Worm (Caenorhabditis elegans) whole organism, L4 larva: ENCODE measurements around the gene spcs-3.

Experiments used
- T20F7.1 ChIP-seq: fragments of 200-800 bp; sonication (Bioruptor generic); optimal IDR thresholded peaks from 2 replicates; lab custom pipeline; 2018; ENCODE audit warnings: mild to moderate bottlenecking, missing genetic modification characterization, missing compliant biosample characterization
- ceh-82 ChIP-seq: sonication (generic microtip); optimal IDR thresholded peaks from 2 replicates; lab custom pipeline; 2017; ENCODE audit warnings: missing biosample characterization, missing genetic modification characterization
- egl-27 ChIP-seq: sonication (generic microtip); optimal IDR thresholded peaks from 3 replicates; lab custom pipeline; 2017; ENCODE audit warnings: missing biosample characterization, missing genetic modification reagents, missing genetic modification characterization
- fos-1 ChIP-seq: fragments of 150-350 bp; optimal IDR thresholded peaks from 2 replicates; lab custom pipeline; 2014; ENCODE audit warnings: missing biosample characterization, missing genetic modification characterization
- nhr-6 ChIP-seq: fragments of 150-350 bp; optimal IDR thresholded peaks from 2 replicates; lab custom pipeline; 2014; ENCODE audit warnings: missing biosample characterization, missing genetic modification characterization

ce11 chrIII:8010260-8010822 lies 34.5 kb upstream of the spcs-3 start, which contains the start of gene cit-1.2:
- TF ChIP-seq egl-27 (no peak), T20F7.1 (GFP tag; lab: Kevin White, UChicago) (no peak), fos-1 (no peak), ceh-82 (tag; lab: Kevin White, UChicago) (no peak), nhr-6 (tag; lab: Kevin White, UChicago) (no peak)
